Worm (Caenorhabditis elegans): ENCODE results near the gene wnk-1.
A peak's percentile ranks its signal among the peaks of the same experiment; 100 is the strongest.

wnk-1 gene

DNA sequence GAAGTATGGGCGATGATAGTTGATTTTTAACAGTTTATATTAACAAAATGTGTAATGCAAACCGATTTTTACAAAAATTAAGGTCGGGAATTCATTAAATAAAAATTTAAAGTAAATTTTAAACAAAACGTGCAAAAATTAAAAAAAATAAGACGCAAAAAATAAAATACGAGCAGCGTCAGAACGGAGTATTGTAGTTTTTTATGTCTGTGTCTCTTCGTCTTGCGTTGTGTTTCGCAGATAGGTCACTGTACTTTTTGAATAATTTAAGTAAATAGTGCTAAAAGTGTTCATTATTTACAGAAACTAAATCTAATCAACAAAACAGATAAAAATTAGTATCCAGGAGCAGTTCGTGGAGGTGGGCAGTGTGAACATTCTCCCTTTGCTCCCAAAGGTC, 60.4 kb downstream of the wnk-1 start:
- TF ChIP-seq hif-1 (tag; optimal IDR thresholded peaks at IDR 0.05) (peak in 1 of 2 experiments; percentile 95), vab-7 (GFP tag; IDR thresholded peaks at IDR 0.05) (no peak), dmd-8 (GFP tag; IDR thresholded peaks at IDR 0.05) (no peak), dpl-1 (GFP tag; optimal IDR thresholded peaks at IDR 0.05) (peak; percentile 24), unc-62 (GFP tag; optimal IDR thresholded peaks at IDR 0.05 in 1 of 2) (no peak), unc-62 (tag; optimal IDR thresholded peaks at IDR 0.05) (no peak), mes-2 (tag; optimal IDR thresholded peaks at IDR 0.05; ENCODE audit: poor library complexity, severe bottlenecking) (peak; percentile 10), dmd-6 (GFP tag; IDR thresholded peaks at IDR 0.05) (no peak), fkh-10 (GFP tag; optimal IDR thresholded peaks at IDR 0.05) (no peak), attf-4 (tag; optimal IDR thresholded peaks at IDR 0.05) (no peak), F37D6.2 (tag; optimal IDR thresholded peaks at IDR 0.05) (no peak), mxl-3 (GFP tag; optimal IDR thresholded peaks at IDR 0.05) (no peak), hmg-1.1 (GFP tag; IDR thresholded peaks at IDR 0.05) (no peak), tag-97 (GFP tag; IDR thresholded peaks at IDR 0.05) (no peak), Y75B8A.6 (GFP tag; IDR thresholded peaks at IDR 0.05) (no peak), ama-1 (optimal IDR thresholded peaks at IDR 0.05) (no peak), daf-12 (tag; optimal IDR thresholded peaks at IDR 0.05) (no peak), aha-1 (tag) (peak; percentile 83), egl-43 (GFP tag; IDR thresholded peaks at IDR 0.05) (no peak), F44E2.7 (GFP tag; IDR thresholded peaks at IDR 0.05) (no peak), lin-39 (tag; optimal IDR thresholded peaks at IDR 0.05) (no peak), T20F7.1 (GFP tag; optimal IDR thresholded peaks at IDR 0.05) (peak; percentile 94), nhr-111 (GFP tag; optimal IDR thresholded peaks at IDR 0.05) (no peak)

DNA sequence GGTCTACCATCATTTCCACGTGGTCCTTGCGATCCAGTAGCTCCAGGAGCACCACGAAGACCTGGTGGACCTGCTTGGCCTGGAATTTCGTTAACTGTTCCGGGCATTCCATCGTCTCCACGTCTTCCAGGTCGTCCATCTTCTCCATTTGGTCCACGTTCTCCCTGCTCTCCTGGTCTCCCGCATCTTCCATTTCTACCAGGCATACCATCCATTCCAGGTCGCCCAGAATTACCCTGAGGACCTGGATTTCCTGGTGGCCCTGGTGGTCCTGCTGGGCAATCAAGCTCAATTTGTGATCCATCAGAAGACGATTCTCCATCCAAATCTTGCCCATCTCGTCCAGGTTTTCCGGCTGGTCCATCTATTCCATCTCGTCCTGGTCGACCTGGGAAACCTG, 60.9 kb downstream of the wnk-1 start:
- TF ChIP-seq set-16 (GFP tag; IDR thresholded peaks at IDR 0.05) (peak; percentile 69), aly-2 (tag; optimal IDR thresholded peaks at IDR 0.05) (no peak), ceh-62 (tag; optimal IDR thresholded peaks at IDR 0.05) (no peak), ztf-7 (tag; optimal IDR thresholded peaks at IDR 0.05) (no peak), snpc-1.2 (GFP tag; IDR thresholded peaks at IDR 0.05) (peak; percentile 55; the same call in 1 of the 2 replicates), nhr-42 (GFP tag; IDR thresholded peaks at IDR 0.05) (no peak), dmd-6 (GFP tag; IDR thresholded peaks at IDR 0.05) (no peak), hif-1 (tag; optimal IDR thresholded peaks at IDR 0.05) (no peak)

DNA sequence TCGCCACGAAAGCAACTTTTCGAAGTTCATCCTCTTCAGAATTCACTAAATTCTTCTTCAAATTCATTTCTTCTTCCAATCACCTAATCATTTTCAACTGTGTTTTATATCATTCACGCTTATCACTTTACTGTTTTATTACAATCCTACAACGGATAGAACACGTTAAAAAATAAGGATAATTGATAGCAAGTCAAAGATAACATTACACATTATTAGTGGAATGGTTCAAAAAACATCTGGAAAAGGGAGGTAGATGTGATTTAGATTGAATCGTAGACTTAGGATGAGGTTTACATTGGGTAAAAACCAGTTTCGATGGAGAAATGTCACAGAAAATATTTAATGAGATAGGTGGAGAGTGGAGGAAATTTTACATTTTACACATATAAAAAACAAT, 61.8 kb downstream of the wnk-1 start, which contains the start of gene col-120:
Gene col-120 (minus strand): TSS at position 101 of the 400 bp plus-strand sequence.
- no peak for TF ChIP-seq mep-1 (tag; optimal IDR thresholded peaks at IDR 0.05)
- TF ChIP-seq nhr-48 (tag; optimal IDR thresholded peaks at IDR 0.05), result peak; percentile 22
- peak in 1 of 2 experiments; percentile 55 for TF ChIP-seq unc-62 (GFP tag; optimal IDR thresholded peaks at IDR 0.05 in 1 of 2)
- no peak for TF ChIP-seq unc-62 (tag; optimal IDR thresholded peaks at IDR 0.05)
